Worm (Caenorhabditis elegans) whole organism, L3 larva: ENCODE results near the gene pri-1.

Experiments
- R02D3.7 ChIP-seq: fragments of 150-350 bp; optimal IDR thresholded peaks from 2 replicates; lab custom pipeline; 2014; ENCODE audit warnings: missing biosample characterization, missing genetic modification characterization
- ZK546.5 ChIP-seq: sonication (generic microtip); optimal IDR thresholded peaks from 2 replicates; lab custom pipeline; 2017; ENCODE audit warnings: missing biosample characterization, missing genetic modification characterization
- ama-1 ChIP-seq: fragments of 150-350 bp; optimal IDR thresholded peaks from 2 replicates; lab custom pipeline; 2018
- elt-3 ChIP-seq, 3 experiments: fragments of 150-350 bp in 1 of 3; sonication (generic microtip) in 2 of 3; optimal IDR thresholded peaks; 2 replicates in 2 of 3; 4 replicates in 1 of 3; lab custom pipeline; 2014 to 2017; ENCODE audit warnings: missing biosample characterization in 3 of 3, missing genetic modification characterization in 3 of 3
- jun-1 ChIP-seq: fragments of 150-350 bp; optimal IDR thresholded peaks from 2 replicates; lab custom pipeline; 2014; ENCODE audit warnings: missing biosample characterization, missing genetic modification reagents, missing genetic modification characterization
- nhr-11 ChIP-seq: fragments of 150-350 bp; optimal IDR thresholded peaks from 2 replicates; lab custom pipeline; 2014; ENCODE audit warnings: missing biosample characterization, missing genetic modification characterization
- nhr-237 ChIP-seq: fragments of 150-350 bp; optimal IDR thresholded peaks from 2 replicates; lab custom pipeline; 2014; ENCODE audit warnings: missing biosample characterization, missing genetic modification characterization
- nhr-28 ChIP-seq: fragments of 150-350 bp; optimal IDR thresholded peaks from 2 replicates; lab custom pipeline; 2014; ENCODE audit warnings: missing biosample characterization, missing genetic modification characterization
- nhr-77 ChIP-seq: fragments of 150-350 bp; optimal IDR thresholded peaks from 2 replicates; lab custom pipeline; 2014; ENCODE audit warnings: missing biosample characterization, missing genetic modification characterization
- snpc-4 ChIP-seq: fragments of 150-350 bp; optimal IDR thresholded peaks from 2 replicates; lab custom pipeline; 2014; ENCODE audit warnings: missing biosample characterization, missing genetic modification characterization
- unc-62 ChIP-seq: fragments of 150-350 bp; sonication (generic microtip); optimal IDR thresholded peaks from 4 replicates; lab custom pipeline; 2014; ENCODE audit warnings: missing biosample characterization, missing genetic modification reagents, missing genetic modification characterization
- ztf-11 ChIP-seq: fragments of 150-350 bp; optimal IDR thresholded peaks from 2 replicates; lab custom pipeline; 2014; ENCODE audit warnings: missing biosample characterization, missing genetic modification characterization
- ztf-4 ChIP-seq: fragments of 150-350 bp; optimal IDR thresholded peaks from 2 replicates; lab custom pipeline; 2014; ENCODE audit warnings: missing biosample characterization, missing genetic modification characterization

ce11 chrIII:9658569-9658968, 44.5 kb upstream of the pri-1 start:
- TF ChIP-seq elt-3 (tag; optimal IDR thresholded peaks at IDR 0.05; lab: Kevin White, UChicago) (no peak), nhr-28 (tag; lab: Kevin White, UChicago) (no peak), ZK546.5 (no peak), unc-62 (GFP tag; lab: Kevin White, UChicago) (no peak), ama-1 (no peak), nhr-11 (tag; lab: Kevin White, UChicago) (no peak), nhr-77 (no peak), nhr-237 (no peak), R02D3.7 (tag; lab: Kevin White, UChicago) (no peak), jun-1 (tag; lab: Kevin White, UChicago) (no peak), ztf-11 (tag; lab: Kevin White, UChicago) (no peak), ztf-4 (tag; lab: Kevin White, UChicago) (no peak), snpc-4 (no peak)
